Worm (Caenorhabditis elegans) whole organism, late embryonic: ENCODE data around the gene clec-117.

ENCODE experiments used
- K02D7.2 ChIP-seq: sonication (generic microtip); optimal IDR thresholded peaks from 2 replicates; lab custom pipeline; 2017; ENCODE audit warnings: mild to moderate bottlenecking, missing genetic modification characterization, missing compliant biosample characterization
- Y22D7AL.16 ChIP-seq: sonication (generic microtip); optimal IDR thresholded peaks from 2 replicates; lab custom pipeline; 2016; ENCODE audit warnings: missing genetic modification characterization, missing compliant biosample characterization
- dve-1 ChIP-seq: sonication (generic microtip); optimal IDR thresholded peaks from 2 replicates; lab custom pipeline; 2017; ENCODE audit warnings: antibody characterized with exemption, mild to moderate bottlenecking, missing genetic modification characterization, missing compliant biosample characterization
- elt-2 ChIP-seq: sonication (generic microtip); optimal IDR thresholded peaks from 2 replicates; lab custom pipeline; 2016; ENCODE audit warnings: missing genetic modification reagents, missing genetic modification characterization, missing compliant biosample characterization
- ets-4 ChIP-seq: sonication (generic microtip); optimal IDR thresholded peaks from 2 replicates; lab custom pipeline; 2016; ENCODE audit warnings: missing genetic modification characterization, missing compliant biosample characterization
- hlh-15 ChIP-seq: sonication (generic microtip); optimal IDR thresholded peaks from 2 replicates; lab custom pipeline; 2016; ENCODE audit warnings: missing genetic modification characterization, missing compliant biosample characterization
- lin-11 ChIP-seq: fragments of 200-800 bp; sonication (Bioruptor generic); optimal IDR thresholded peaks from 2 replicates; lab custom pipeline; 2018; ENCODE audit warnings: mild to moderate bottlenecking, missing genetic modification characterization, missing compliant biosample characterization
- nhr-11 ChIP-seq: fragments of 150-350 bp; optimal IDR thresholded peaks from 2 replicates; lab custom pipeline; 2014; ENCODE audit warnings: missing biosample characterization, missing genetic modification characterization
- odd-2 ChIP-seq: sonication (generic microtip); optimal IDR thresholded peaks from 2 replicates; lab custom pipeline; 2017; ENCODE audit warnings: antibody characterized with exemption, mild to moderate bottlenecking, missing genetic modification characterization, missing compliant biosample characterization
- pag-3 ChIP-seq: sonication (generic microtip); optimal IDR thresholded peaks from 2 replicates; lab custom pipeline; 2016; ENCODE audit warnings: missing compliant biosample characterization, missing genetic modification characterization, borderline replicate concordance
- pha-4 ChIP-seq: fragments of 150-350 bp; optimal IDR thresholded peaks from 2 replicates; lab custom pipeline; 2018; ENCODE audit warnings: missing biosample characterization, missing genetic modification reagents, missing genetic modification characterization
- pqm-1 ChIP-seq: sonication (generic microtip); optimal IDR thresholded peaks from 2 replicates; lab custom pipeline; 2016; ENCODE audit warnings: missing genetic modification characterization, missing compliant biosample characterization
- sox-2 ChIP-seq: fragments of 200-800 bp; sonication (Bioruptor generic); IDR thresholded peaks from 2 replicates; pipeline ENCODE4 v1.3.6; 2022; ENCODE audit warnings: missing genetic modification reagents, missing genetic modification characterization, missing compliant biosample characterization
- sox-4 ChIP-seq: sonication (generic microtip); optimal IDR thresholded peaks from 2 replicates; lab custom pipeline; 2017; ENCODE audit warnings: mild to moderate bottlenecking, missing genetic modification characterization, inconsistent platforms, missing compliant biosample characterization

- no peak for TF ChIP-seq lin-11 (tag; lab: Kevin White, UChicago)
- no peak for TF ChIP-seq Y22D7AL.16 (tag; lab: Kevin White, UChicago)
- no peak for TF ChIP-seq ets-4
- TF ChIP-seq sox-2 (GFP tag; lab: Robert Waterston, UW): no peak
- no peak for TF ChIP-seq hlh-15 (tag; lab: Kevin White, UChicago)
- no peak for TF ChIP-seq pha-4 (tag; lab: Kevin White, UChicago)
- no peak for TF ChIP-seq dve-1 (tag; lab: Kevin White, UChicago)
- no peak for TF ChIP-seq pag-3 (tag; lab: Kevin White, UChicago)
- TF ChIP-seq elt-2 (tag; lab: Kevin White, UChicago): no peak
- no peak for TF ChIP-seq nhr-11 (tag; lab: Kevin White, UChicago)
- no peak for TF ChIP-seq odd-2
- no peak for TF ChIP-seq K02D7.2 (tag; lab: Kevin White, UChicago)
- TF ChIP-seq sox-4 (tag; lab: Kevin White, UChicago): no peak
- no peak for TF ChIP-seq pqm-1 (tag; lab: Kevin White, UChicago)
Measured at ce11 chrII:319459-319858, 22.6 kb upstream of the clec-117 start, which contains the start of gene far-7.
